Worm (Caenorhabditis elegans): ENCODE data around the gene T05G5.1.

The T05G5.1 gene

ce11 chrIII:9751074-9751473 is 7.9 kb upstream of the T05G5.1 start, which contains the start of gene T05G5.5:
Gene T05G5.5 (minus strand): TSS chrIII:9751432.
- TF ChIP-seq unc-62 (GFP tag; optimal IDR thresholded peaks at IDR 0.05) (no peak), nhr-71 (tag; optimal IDR thresholded peaks at IDR 0.05) (peak; percentile 40), mep-1 (tag; optimal IDR thresholded peaks at IDR 0.05) (no peak), hlh-4 (tag; optimal IDR thresholded peaks at IDR 0.05) (peak; percentile 23), snu-23 (GFP tag; optimal IDR thresholded peaks at IDR 0.05) (no peak), ztf-11 (tag; optimal IDR thresholded peaks at IDR 0.05) (no peak), hpl-2 (GFP tag; optimal IDR thresholded peaks at IDR 0.05) (no peak), efl-1 (optimal IDR thresholded peaks at IDR 0.05) (no peak), efl-1 (GFP tag; optimal IDR thresholded peaks at IDR 0.05 in 1 of 2) (peak in 1 of 2 experiments; percentile 56), ceh-88 (GFP tag; IDR thresholded peaks at IDR 0.05) (no peak)

DNA sequence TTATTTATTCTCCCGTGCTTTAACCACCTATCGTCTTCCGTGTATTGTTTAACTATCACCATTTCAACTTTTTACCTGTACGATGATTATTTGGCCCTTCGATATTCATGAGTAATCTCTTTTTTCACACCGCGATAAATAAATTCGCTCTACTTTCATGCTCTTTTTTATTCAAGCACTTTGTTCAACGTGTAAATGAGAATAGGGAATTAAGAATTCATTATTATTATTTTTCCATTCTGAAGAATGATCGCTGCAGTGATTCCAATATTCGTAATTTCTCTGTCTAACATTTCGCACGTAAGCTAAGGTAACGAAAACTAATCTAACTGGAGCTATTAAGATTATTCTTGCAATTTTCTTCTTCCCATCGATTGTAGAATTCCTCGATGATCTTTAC is 5.6 kb upstream of the T05G5.1 start, which contains the start of gene T05G5.4:
T05G5.4 (plus strand) TSS at position 241 of the 400 bp plus-strand sequence.
- TF ChIP-seq alr-1 (tag; optimal IDR thresholded peaks at IDR 0.05; ENCODE audit: borderline replicate concordance), result no peak
- TF ChIP-seq pqm-1 (tag; optimal IDR thresholded peaks at IDR 0.05), result no peak
- no peak for TF ChIP-seq unc-62 (GFP tag; optimal IDR thresholded peaks at IDR 0.05)

DNA sequence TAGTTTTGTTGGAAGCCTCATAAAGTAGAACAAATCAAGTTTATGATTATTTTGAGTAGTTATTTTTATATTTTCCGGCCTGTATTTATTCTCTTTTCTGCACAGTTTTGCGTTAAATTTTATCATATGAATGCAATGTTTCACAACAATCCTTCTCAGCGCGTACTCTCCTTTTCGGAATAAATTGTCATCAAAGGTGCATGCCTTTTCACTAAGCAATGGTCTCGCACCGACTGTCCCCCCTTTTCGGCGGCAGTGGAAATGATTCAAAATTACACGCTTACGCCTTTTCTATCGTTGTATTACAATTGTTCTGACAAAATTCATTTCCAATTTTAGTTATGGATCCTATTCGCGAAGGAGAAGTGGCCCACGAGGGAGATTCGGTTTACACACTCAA is 4.0 kb upstream of the T05G5.1 start, which contains the start of the genes iff-1 and cdk-1:
iff-1 (minus strand) TSS at position 61 of the 400 bp plus-strand sequence.
cdk-1 (plus strand) TSS at position 340 of the 400 bp plus-strand sequence.
- TF ChIP-seq egl-27 (tag; optimal IDR thresholded peaks at IDR 0.05) (no peak), irx-1 (tag; optimal IDR thresholded peaks at IDR 0.05) (no peak), blmp-1 (tag; optimal IDR thresholded peaks at IDR 0.05) (peak; percentile 41), ceh-82 (tag; optimal IDR thresholded peaks at IDR 0.05) (peak in 1 of 3 experiments; percentile 47), snu-23 (GFP tag; optimal IDR thresholded peaks at IDR 0.05) (peak; percentile 40), ceh-63 (GFP tag; optimal IDR thresholded peaks at IDR 0.05) (no peak), lin-15B (tag; optimal IDR thresholded peaks at IDR 0.05) (peak; percentile 30), F16B12.6 (tag; optimal IDR thresholded peaks at IDR 0.05) (no peak), sptf-1 (tag; optimal IDR thresholded peaks at IDR 0.05) (no peak), nhr-85 (tag) (peak; percentile 56), nhr-47 (tag; optimal IDR thresholded peaks at IDR 0.05) (peak; percentile 7), C16A3.4 (tag; optimal IDR thresholded peaks at IDR 0.05) (peak; percentile 43), nhr-71 (tag; optimal IDR thresholded peaks at IDR 0.05) (peak; percentile 24), skn-1 (tag; optimal IDR thresholded peaks at IDR 0.05) (peak; percentile 83), ets-5 (GFP tag; IDR thresholded peaks at IDR 0.05) (no peak), lin-14 (GFP tag; optimal IDR thresholded peaks at IDR 0.05) (no peak), lin-35 (GFP tag; optimal IDR thresholded peaks at IDR 0.05) (peak; percentile 82 to 94), pqm-1 (tag; optimal IDR thresholded peaks at IDR 0.05) (no peak), sox-4 (tag; optimal IDR thresholded peaks at IDR 0.05) (no peak), lsy-2 (tag; optimal IDR thresholded peaks at IDR 0.05) (peak; percentile 57 to 82), dsc-1 (tag; optimal IDR thresholded peaks at IDR 0.05) (no peak), xbp-1 (tag; optimal IDR thresholded peaks at IDR 0.05) (peak; percentile 8), swsn-7 (tag; optimal IDR thresholded peaks at IDR 0.05) (peak; percentile 2), unc-62 (GFP tag; optimal IDR thresholded peaks at IDR 0.05) (no peak), rnt-1 (tag; optimal IDR thresholded peaks at IDR 0.05) (peak; percentile 43), mep-1 (tag; optimal IDR thresholded peaks at IDR 0.05) (no peak), efl-3 (GFP tag; optimal IDR thresholded peaks at IDR 0.05) (no peak), tbx-2 (tag; optimal IDR thresholded peaks at IDR 0.05) (peak; percentile 0), efl-1 (optimal IDR thresholded peaks at IDR 0.05) (peak; percentile 87 to 95), efl-1 (GFP tag; optimal IDR thresholded peaks at IDR 0.05 in 1 of 2) (peak; percentile 89 to 98), dpl-1 (GFP tag; optimal IDR thresholded peaks at IDR 0.05) (peak; percentile 79 to 90 (median 86)), fkh-8 (tag; optimal IDR thresholded peaks at IDR 0.05) (no peak), mab-9 (GFP tag; IDR thresholded peaks at IDR 0.05) (no peak), ceh-8 (GFP tag; optimal IDR thresholded peaks at IDR 0.05) (no peak)
